Fruit fly (Drosophila melanogaster): Measurements from ENCODE around the gene CG46310.

Gene CG46310

DNA sequence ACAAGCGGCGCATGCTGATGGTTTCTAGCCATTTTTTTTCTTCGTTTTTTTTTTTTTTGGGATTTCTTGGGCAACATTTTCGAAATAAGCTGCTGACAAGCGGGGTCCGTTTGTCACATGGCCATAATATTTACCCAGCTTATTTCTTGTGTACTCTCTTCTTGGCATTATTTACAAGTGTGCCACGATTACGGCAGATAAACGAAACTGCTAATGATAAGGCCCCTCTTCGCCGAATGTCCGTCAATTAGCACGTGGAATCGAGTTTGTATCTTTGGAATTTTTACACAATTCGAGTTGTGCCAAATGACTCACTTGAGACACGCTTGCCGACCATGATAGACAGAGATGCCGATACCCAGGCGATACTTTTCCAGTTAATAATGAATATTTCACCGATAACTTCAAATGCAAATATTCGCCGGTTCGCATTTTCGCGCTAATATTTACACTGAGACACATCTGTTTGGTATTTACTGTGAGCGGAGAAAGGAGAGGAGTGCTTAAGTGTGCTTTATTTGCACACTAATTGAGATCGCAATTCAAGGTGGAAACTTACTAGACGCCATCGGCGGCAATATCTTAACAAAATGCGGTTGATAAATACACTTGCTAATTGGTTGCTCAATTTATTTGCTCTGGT, 2.9 kb downstream of the CG46310 start (continued):
- peak; percentile 95 for TF ChIP-seq fkh (GFP tag; optimal IDR thresholded peaks at IDR 0.05)
- TF ChIP-seq esn (GFP tag; optimal IDR thresholded peaks at IDR 0.05), result peak; percentile 31
- TF ChIP-seq CG11294 (GFP tag; IDR thresholded peaks at IDR 0.05), result no peak
- TF ChIP-seq CG1621 (tag; optimal IDR thresholded peaks at IDR 0.05), result no peak
- no peak for TF ChIP-seq salr (GFP tag; optimal IDR thresholded peaks at IDR 0.05)
- peak; percentile 20 for TF ChIP-seq acj6 (GFP tag; optimal IDR thresholded peaks at IDR 0.05)
- no peak for TF ChIP-seq svp (GFP tag)
- TF ChIP-seq CG6792 (GFP tag; optimal IDR thresholded peaks at IDR 0.05), result peak; percentile 32
- no peak for TF ChIP-seq Smox (GFP tag; optimal IDR thresholded peaks at IDR 0.05)
- TF ChIP-seq Lpt (GFP tag; optimal IDR thresholded peaks at IDR 0.05), result no peak
- TF ChIP-seq Ets21C (GFP tag; optimal IDR thresholded peaks at IDR 0.05), result no peak
- peak; percentile 23 for TF ChIP-seq CG3919 (GFP tag; optimal IDR thresholded peaks at IDR 0.05)
- TF ChIP-seq Hr39 (GFP tag; optimal IDR thresholded peaks at IDR 0.05), result no peak
- peak; percentile 29 for TF ChIP-seq Met (GFP tag; optimal IDR thresholded peaks at IDR 0.05)
- TF ChIP-seq Sox14 (GFP tag; optimal IDR thresholded peaks at IDR 0.05), result no peak
- TF ChIP-seq fd59A (GFP tag; optimal IDR thresholded peaks at IDR 0.05), result peak; percentile 4
- TF ChIP-seq ss (GFP tag; optimal IDR thresholded peaks at IDR 0.05), result peak in 1 of 2 experiments; percentile 44
- TF ChIP-seq pdm3 (GFP tag; optimal IDR thresholded peaks at IDR 0.05), result no peak
- TF ChIP-seq spab (GFP tag; optimal IDR thresholded peaks at IDR 0.05), result no peak
- TF ChIP-seq CG10669 (GFP tag; optimal IDR thresholded peaks at IDR 0.05), result no peak
- TF ChIP-seq fd85E (GFP tag; optimal IDR thresholded peaks at IDR 0.05), result peak; percentile 16
- no peak for TF ChIP-seq CG4318 (GFP tag; optimal IDR thresholded peaks at IDR 0.05)
- no peak for TF ChIP-seq CG6276 (GFP tag; optimal IDR thresholded peaks at IDR 0.05)
- peak; percentile 8 for TF ChIP-seq achi (GFP tag; optimal IDR thresholded peaks at IDR 0.05)
- TF ChIP-seq Eip75B (GFP tag; optimal IDR thresholded peaks at IDR 0.05), result peak; percentile 17

DNA sequence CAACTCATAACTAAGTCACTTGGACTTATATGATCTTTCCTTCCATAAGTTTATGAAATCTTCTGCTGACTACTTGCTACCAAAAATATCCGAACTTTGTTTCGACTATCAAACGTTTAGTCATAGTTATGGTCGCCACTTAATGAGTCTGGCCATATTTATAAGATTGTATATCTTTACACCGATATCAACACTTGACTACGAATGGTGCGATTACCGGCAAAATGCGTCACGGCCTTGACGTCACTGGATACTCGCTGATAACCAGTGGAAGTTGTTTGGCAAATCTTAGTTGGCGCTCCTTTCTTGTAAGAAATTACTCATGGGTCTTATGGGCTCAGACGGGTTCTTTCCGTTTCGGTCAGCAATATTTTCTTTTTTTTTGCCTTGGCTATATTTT, 3.8 kb downstream of the CG46310 start:
- TF ChIP-seq svp (GFP tag) (no peak), fd59A (GFP tag; optimal IDR thresholded peaks at IDR 0.05) (no peak), CG10631 (GFP tag; optimal IDR thresholded peaks at IDR 0.05) (no peak), CG6854 (GFP tag; optimal IDR thresholded peaks at IDR 0.05) (no peak), Hr38 (GFP tag; optimal IDR thresholded peaks at IDR 0.05) (no peak), CG8632 (GFP tag; optimal IDR thresholded peaks at IDR 0.05) (no peak), salr (GFP tag; optimal IDR thresholded peaks at IDR 0.05) (no peak), CG1621 (tag; optimal IDR thresholded peaks at IDR 0.05) (no peak), CG6808 (GFP tag; optimal IDR thresholded peaks at IDR 0.05) (no peak), spab (GFP tag; optimal IDR thresholded peaks at IDR 0.05) (no peak), acj6 (GFP tag; optimal IDR thresholded peaks at IDR 0.05) (no peak), CG31627 (GFP tag; optimal IDR thresholded peaks at IDR 0.05) (no peak), Smox (GFP tag; optimal IDR thresholded peaks at IDR 0.05) (no peak), dac (GFP tag; optimal IDR thresholded peaks at IDR 0.05) (no peak), topi (GFP tag; optimal IDR thresholded peaks at IDR 0.05) (no peak), CG11294 (GFP tag; IDR thresholded peaks at IDR 0.05) (no peak), esn (GFP tag; optimal IDR thresholded peaks at IDR 0.05) (no peak), CG4318 (GFP tag; optimal IDR thresholded peaks at IDR 0.05) (no peak), CG32006 (GFP tag; optimal IDR thresholded peaks at IDR 0.05) (no peak), CG11762 (GFP tag; optimal IDR thresholded peaks at IDR 0.05; ENCODE audit: insufficient read depth) (no peak)

DNA sequence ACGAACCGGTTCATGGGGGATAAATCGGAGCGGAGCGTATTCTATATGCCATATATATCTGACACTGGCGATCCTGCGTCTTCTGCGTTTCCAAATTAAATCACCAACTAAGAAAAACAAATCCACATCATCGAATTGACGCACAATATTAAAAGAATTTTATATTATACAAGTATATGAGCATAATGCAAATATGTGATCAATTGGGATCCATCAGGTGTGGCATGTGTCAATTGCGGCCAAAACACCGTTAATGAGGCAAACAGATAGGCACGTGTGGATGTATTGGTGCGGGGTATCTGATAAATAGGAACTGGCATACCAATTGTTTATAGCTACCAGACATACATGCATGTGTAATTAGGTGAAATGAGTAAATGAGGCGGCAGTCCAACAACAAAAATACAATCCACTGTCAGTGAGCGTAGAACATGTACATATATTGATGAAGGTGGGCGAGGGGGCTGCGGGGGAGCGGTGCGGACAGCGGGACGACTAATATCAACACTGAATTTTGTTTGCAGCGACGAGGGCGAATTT, 4.4 kb downstream of the CG46310 start:
- TF ChIP-seq Smox (GFP tag; optimal IDR thresholded peaks at IDR 0.05) (no peak), CG16779 (tag; optimal IDR thresholded peaks at IDR 0.05) (no peak), esn (GFP tag; optimal IDR thresholded peaks at IDR 0.05) (no peak), Sox14 (GFP tag; optimal IDR thresholded peaks at IDR 0.05) (no peak), Hr4 (GFP tag; optimal IDR thresholded peaks at IDR 0.05) (no peak), CG6808 (GFP tag; optimal IDR thresholded peaks at IDR 0.05) (no peak), fkh (GFP tag; optimal IDR thresholded peaks at IDR 0.05) (peak; percentile 81), Eip78C (GFP tag) (peak; percentile 39), CG11762 (GFP tag; optimal IDR thresholded peaks at IDR 0.05; ENCODE audit: insufficient read depth) (no peak), acj6 (GFP tag; optimal IDR thresholded peaks at IDR 0.05) (no peak), svp (GFP tag) (peak; percentile 7), CG34406 (GFP tag; optimal IDR thresholded peaks at IDR 0.05) (no peak), fd85E (GFP tag; optimal IDR thresholded peaks at IDR 0.05) (no peak), CG10669 (GFP tag; optimal IDR thresholded peaks at IDR 0.05) (no peak), eg (GFP tag; IDR thresholded peaks at IDR 0.05) (0 out of 3 replicates have a peak, but pooled peaks have one; percentile 15)
